Worm (Caenorhabditis elegans) whole organism, late embryonic: ENCODE measurements around the gene F35C8.5.

Experiments used
- C08G9.2 ChIP-seq: sonication (generic microtip); optimal IDR thresholded peaks from 2 replicates; lab custom pipeline; 2016; ENCODE audit warnings: mild to moderate bottlenecking, missing genetic modification characterization, moderate library complexity, missing compliant biosample characterization
- F13H6.1 ChIP-seq: sonication (generic microtip); optimal IDR thresholded peaks from 2 replicates; lab custom pipeline; 2016; ENCODE audit warnings: missing genetic modification characterization, missing compliant biosample characterization
- fkh-6 ChIP-seq: sonication (generic microtip); optimal IDR thresholded peaks from 2 replicates; lab custom pipeline; 2016; ENCODE audit warnings: missing genetic modification characterization, missing compliant biosample characterization
- nfya-1 ChIP-seq: sonication (generic microtip); optimal IDR thresholded peaks from 2 replicates; lab custom pipeline; 2017; ENCODE audit warnings: missing genetic modification characterization, mild to moderate bottlenecking, missing compliant biosample characterization, antibody characterized with exemption, moderate library complexity

ce11 chrX:5360682-5361081, 4.9 kb upstream of the F35C8.5 start:
- TF ChIP-seq F13H6.1 (tag; lab: Kevin White, UChicago) = no peak
- no peak for TF ChIP-seq C08G9.2
- TF ChIP-seq nfya-1 (tag; lab: Kevin White, UChicago) = no peak
- TF ChIP-seq fkh-6 (tag; lab: Kevin White, UChicago) = no peak
